Worm (Caenorhabditis elegans): Measurements from ENCODE around the gene pqn-78.

- TF ChIP-seq lsy-2 (tag; optimal IDR thresholded peaks at IDR 0.05): peak; percentile 92 to 98
- TF ChIP-seq egl-27 (tag; optimal IDR thresholded peaks at IDR 0.05): no peak
- no peak for TF ChIP-seq daf-12 (tag; optimal IDR thresholded peaks at IDR 0.05)
- no peak for TF ChIP-seq gei-8 (GFP tag; optimal IDR thresholded peaks at IDR 0.05)
- no peak for TF ChIP-seq skn-1 (tag; optimal IDR thresholded peaks at IDR 0.05)
- TF ChIP-seq lin-15B (tag; optimal IDR thresholded peaks at IDR 0.05): no peak
- no peak for TF ChIP-seq ceh-62 (tag; optimal IDR thresholded peaks at IDR 0.05)
- TF ChIP-seq lin-1 (GFP tag; IDR thresholded peaks at IDR 0.05): no peak
- peak in 1 of 2 experiments; percentile 96 for TF ChIP-seq unc-62 (GFP tag; optimal IDR thresholded peaks at IDR 0.05 in 1 of 2)
- no peak for TF ChIP-seq unc-62 (tag; optimal IDR thresholded peaks at IDR 0.05)
Measured at ce11 chrIV:15570770-15571169, 24.1 kb downstream of the pqn-78 start.
